Worm (Caenorhabditis elegans) whole organism, L4 larva: Measurements from ENCODE around the gene bra-1.

Source experiments
- F44E2.7 ChIP-seq: fragments of 200-800 bp; sonication (Bioruptor generic); IDR thresholded peaks from 2 replicates; pipeline ENCODE4 v2.1.2; 2022; ENCODE audit warnings: missing genetic modification characterization, missing compliant biosample characterization
- R02D3.7 ChIP-seq: fragments of 150-350 bp; sonication (generic microtip); optimal IDR thresholded peaks from 3 replicates; lab custom pipeline; 2014; ENCODE audit warnings: missing biosample characterization, missing genetic modification characterization
- T26A8.4 ChIP-seq: fragments of 200-800 bp; sonication (Bioruptor generic); IDR thresholded peaks from 2 replicates; pipeline ENCODE4 v1.3.6; 2022; ENCODE audit warnings: missing genetic modification characterization, missing compliant biosample characterization
- ZK546.5 ChIP-seq, 2 experiments: sonication (generic microtip); optimal IDR thresholded peaks; 2 replicates each; lab custom pipeline; 2017; ENCODE audit warnings: missing biosample characterization in 2 of 2, missing genetic modification characterization in 2 of 2
- aha-1 ChIP-seq: fragments of 150-350 bp; peaks from one replicate; lab custom pipeline; 2014; ENCODE audit warnings: missing biosample characterization, missing genetic modification characterization
- ceh-28 ChIP-seq: fragments of 150-350 bp; optimal IDR thresholded peaks from 2 replicates; lab custom pipeline; 2014; ENCODE audit warnings: missing biosample characterization, missing genetic modification reagents, missing genetic modification characterization
- ces-1 ChIP-seq: fragments of 150-350 bp; sonication (generic microtip); optimal IDR thresholded peaks from 4 replicates; lab custom pipeline; 2014; ENCODE audit warnings: missing biosample characterization, missing genetic modification reagents, missing genetic modification characterization
- daf-16 ChIP-seq, 3 experiments: sonication (generic microtip); optimal IDR thresholded peaks; 2 replicates each; lab custom pipeline; 2016 to 2017; ENCODE audit warnings: missing genetic modification characterization in 3 of 3, missing genetic modification reagents in 3 of 3, mild to moderate bottlenecking in 2 of 3, missing compliant biosample characterization in 2 of 3, missing biosample characterization in 1 of 3, moderate library complexity in 1 of 3
- daf-19 ChIP-seq: fragments of 200-800 bp; sonication (Bioruptor generic); conservative IDR thresholded peaks from 2 replicates; pipeline ENCODE4 v1.3.6; 2022; ENCODE audit warnings: missing genetic modification characterization, missing compliant biosample characterization
- dmd-8 ChIP-seq: fragments of 200-800 bp; sonication (Bioruptor generic); IDR thresholded peaks from 2 replicates; pipeline ENCODE4 v1.3.6; 2022; ENCODE audit warnings: missing genetic modification characterization, missing compliant biosample characterization
- fkh-10 ChIP-seq: fragments of 150-350 bp; optimal IDR thresholded peaks from 2 replicates; lab custom pipeline; 2014; ENCODE audit warnings: missing biosample characterization, missing genetic modification reagents, missing genetic modification characterization
- gei-8 ChIP-seq: fragments of 200-800 bp; sonication (Bioruptor generic); optimal IDR thresholded peaks from 2 replicates; lab custom pipeline; 2018; ENCODE audit warnings: mild to moderate bottlenecking, missing genetic modification characterization, missing compliant biosample characterization
- hlh-30 ChIP-seq: sonication (generic microtip); optimal IDR thresholded peaks from 2 replicates; lab custom pipeline; 2017; ENCODE audit warnings: antibody characterized with exemption, mild to moderate bottlenecking, missing genetic modification characterization, missing compliant biosample characterization; ENCODE audit not compliant: insufficient read depth
- hmg-1.1 ChIP-seq: fragments of 200-800 bp; sonication (Bioruptor generic); IDR thresholded peaks from 2 replicates; pipeline ENCODE4 v1.3.6; 2022; ENCODE audit warnings: missing genetic modification reagents, missing genetic modification characterization, missing compliant biosample characterization
- lim-7 ChIP-seq: fragments of 200-800 bp; sonication (Bioruptor generic); IDR thresholded peaks from 2 replicates; pipeline ENCODE4 v1.3.6; 2022; ENCODE audit warnings: missing genetic modification characterization, missing compliant biosample characterization
- lin-29 ChIP-seq: fragments of 200-800 bp; sonication (Bioruptor generic); IDR thresholded peaks from 2 replicates; pipeline ENCODE4 v1.3.6; 2022; ENCODE audit warnings: missing genetic modification reagents, missing genetic modification characterization, missing compliant biosample characterization
- mdl-1 ChIP-seq, 2 experiments: fragments of 150-350 bp in 1 of 2; sonication (generic microtip) in 1 of 2; optimal IDR thresholded peaks; 2 replicates each; lab custom pipeline; 2014 to 2017; ENCODE audit warnings: missing biosample characterization in 2 of 2, missing genetic modification characterization in 2 of 2
- mxl-3 ChIP-seq: fragments of 200-800 bp; sonication (Bioruptor generic); optimal IDR thresholded peaks from 2 replicates; lab custom pipeline; 2018; ENCODE audit warnings: mild to moderate bottlenecking, missing genetic modification characterization, missing compliant biosample characterization
- nhr-102 ChIP-seq: sonication (generic microtip); optimal IDR thresholded peaks from 2 replicates; lab custom pipeline; 2016; ENCODE audit warnings: mild to moderate bottlenecking, missing genetic modification characterization, moderate library complexity, missing compliant biosample characterization
- nhr-11 ChIP-seq: fragments of 150-350 bp; optimal IDR thresholded peaks from 2 replicates; lab custom pipeline; 2014; ENCODE audit warnings: missing biosample characterization, missing genetic modification characterization
- nhr-237 ChIP-seq: sonication (generic microtip); optimal IDR thresholded peaks from 2 replicates; lab custom pipeline; 2017; ENCODE audit warnings: missing biosample characterization, missing genetic modification characterization
- nhr-77 ChIP-seq: fragments of 150-350 bp; optimal IDR thresholded peaks from 2 replicates; lab custom pipeline; 2014; ENCODE audit warnings: missing biosample characterization, missing genetic modification characterization
- rbr-2 ChIP-seq: sonication (generic microtip); optimal IDR thresholded peaks from 2 replicates; lab custom pipeline; 2016; ENCODE audit warnings: missing genotype, missing genetic modification characterization, missing compliant biosample characterization
- set-16 ChIP-seq: fragments of 200-800 bp; sonication (Bioruptor generic); IDR thresholded peaks from 2 replicates; pipeline ENCODE4 v1.3.6; 2022; ENCODE audit warnings: missing genetic modification reagents, missing genetic modification characterization, missing compliant biosample characterization
- unc-130 ChIP-seq: sonication (generic microtip); optimal IDR thresholded peaks from 2 replicates; lab custom pipeline; 2016; ENCODE audit warnings: missing genetic modification reagents, missing genetic modification characterization, missing compliant biosample characterization
- unc-62 ChIP-seq, 3 experiments: fragments of 150-350 bp in 1 of 3; sonication (generic microtip); optimal IDR thresholded peaks in 2 of 3; peaks in 1 of 3; 1 replicate in 1 of 3; 2 replicates in 2 of 3; lab custom pipeline; 2014 to 2017; ENCODE audit warnings: missing biosample characterization in 3 of 3, missing genetic modification characterization in 3 of 3, missing genetic modification reagents in 3 of 3, missing genotype in 1 of 3
- vab-7 ChIP-seq: fragments of 200-800 bp; sonication (Bioruptor generic); IDR thresholded peaks from 2 replicates; pipeline ENCODE4 v1.3.6; 2022; ENCODE audit warnings: missing genetic modification reagents, missing genetic modification characterization, missing compliant biosample characterization
- zip-11 ChIP-seq: fragments of 200-800 bp; sonication (Bioruptor generic); IDR thresholded peaks from 2 replicates; pipeline ENCODE4 v1.3.6; 2022; ENCODE audit warnings: missing genetic modification characterization, missing compliant biosample characterization
- zip-2 ChIP-seq: fragments of 150-350 bp; optimal IDR thresholded peaks from 2 replicates; lab custom pipeline; 2014; ENCODE audit warnings: missing biosample characterization, missing genetic modification characterization
- ztf-11 ChIP-seq: fragments of 150-350 bp; optimal IDR thresholded peaks from 2 replicates; lab custom pipeline; 2014; ENCODE audit warnings: missing biosample characterization, missing genetic modification characterization

Gene bra-1

DNA sequence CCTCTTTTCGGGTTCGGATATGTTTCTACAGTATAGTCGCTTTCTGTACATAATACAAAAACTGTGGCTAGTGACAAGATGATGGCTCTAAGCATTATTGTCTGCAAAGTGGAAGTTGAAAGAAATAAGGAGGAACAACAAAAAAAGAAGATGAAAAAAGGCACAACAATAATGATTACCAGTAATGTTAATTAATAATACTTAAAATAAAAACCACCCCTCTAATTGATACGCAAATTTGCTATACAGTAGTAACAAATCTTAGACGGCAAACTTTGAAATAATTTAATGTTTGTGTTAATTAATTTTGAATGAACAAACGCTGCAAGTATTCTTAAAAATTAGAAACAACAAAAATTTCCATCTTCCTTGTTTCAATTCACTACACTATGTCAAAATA, 23.4 kb downstream of the bra-1 start, which contains the start of gene Y12A6A.1 (continued):
- TF ChIP-seq zip-11 (GFP tag; lab: Robert Waterston, UW) = no peak
- TF ChIP-seq ztf-11 = no peak
- no peak for TF ChIP-seq set-16 (GFP tag; lab: Robert Waterston, UW)
- TF ChIP-seq ceh-28 = no peak

DNA sequence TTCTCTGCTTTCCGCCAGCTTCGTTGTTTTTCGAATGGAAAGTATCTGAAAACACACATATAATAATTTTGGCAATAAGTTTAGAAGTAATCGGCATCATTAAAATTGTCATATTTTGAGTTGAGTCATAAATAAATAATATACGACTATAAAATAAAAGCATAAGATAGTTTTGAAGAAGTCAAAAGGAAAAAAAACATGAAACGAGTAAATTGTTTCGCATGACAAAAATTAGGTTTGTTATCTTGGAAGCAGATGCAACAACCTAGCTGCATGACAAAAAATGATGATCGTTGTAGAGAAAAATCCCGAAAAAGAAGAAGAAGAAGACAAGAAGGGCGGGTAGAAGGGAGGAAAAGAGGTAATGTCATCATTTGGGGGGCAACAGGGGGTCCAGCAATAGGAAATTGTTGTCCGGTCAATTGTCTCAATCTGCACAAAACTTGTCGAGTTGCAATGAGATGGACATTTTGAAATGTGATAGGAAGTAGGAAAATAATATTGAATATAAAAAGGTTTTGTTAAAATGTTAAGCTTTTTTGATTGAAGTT, 32.9 kb downstream of the bra-1 start, which contains the start of gene nlg-1:
TSS of gene nlg-1 (minus strand) at position 51 of the 551 bp plus-strand sequence.
- TF ChIP-seq fkh-10 (GFP tag; lab: Kevin White, UChicago) (peak; percentile 66), rbr-2 (tag; lab: Kevin White, UChicago) (no peak), lim-7 (GFP tag; lab: Robert Waterston, UW) (no peak), zip-2 (tag; lab: Kevin White, UChicago) (no peak), nhr-77 (tag; lab: Kevin White, UChicago) (no peak), T26A8.4 (GFP tag; lab: Robert Waterston, UW) (no peak)

DNA sequence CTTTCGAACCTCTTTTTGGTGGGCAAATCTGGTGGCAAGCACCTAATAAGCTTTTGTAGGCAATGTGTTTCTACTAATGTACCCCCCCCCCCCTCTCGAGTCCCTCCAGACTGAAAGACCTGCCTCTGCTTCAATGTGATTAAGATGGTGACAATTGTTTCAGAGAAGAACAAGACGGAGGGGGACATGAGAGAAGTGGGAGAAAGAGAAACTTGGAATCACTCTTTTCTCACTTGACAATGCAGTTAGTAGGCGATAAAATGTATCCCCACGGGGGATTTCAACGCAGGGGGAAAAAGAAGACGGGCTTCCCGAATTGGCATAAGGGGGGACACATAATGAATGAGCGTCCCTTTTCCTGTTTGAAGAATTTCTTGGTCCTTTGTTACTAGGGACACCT, 34.0 kb downstream of the bra-1 start:
- TF ChIP-seq fkh-10 (GFP tag; lab: Kevin White, UChicago) (no peak), hmg-1.1 (GFP tag; lab: Robert Waterston, UW) (peak; percentile 27; the same call in 1 of the 2 replicates), ces-1 (GFP tag; lab: Kevin White, UChicago) (no peak), aha-1 (tag; lab: Kevin White, UChicago) (peak; percentile 14)

DNA sequence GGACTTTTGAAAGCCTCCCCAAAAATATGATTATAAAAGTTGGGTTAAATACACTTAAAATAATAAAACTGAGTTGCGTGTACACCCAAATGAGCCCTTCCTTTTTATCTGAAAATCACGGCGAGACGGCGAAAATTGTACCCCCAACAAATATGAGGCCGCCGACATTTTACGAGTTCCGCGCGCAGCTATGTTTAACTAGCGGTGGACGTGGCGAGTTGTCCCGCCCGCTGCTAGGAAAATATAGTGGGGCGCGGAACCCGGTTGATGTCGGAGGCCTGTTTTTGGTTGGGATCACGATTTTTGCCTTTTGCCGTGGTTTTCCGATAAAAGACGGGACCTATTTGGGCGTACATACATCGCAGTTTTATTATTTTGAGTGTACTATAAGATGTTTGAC, 34.8 kb downstream of the bra-1 start:
- TF ChIP-seq dmd-8 (GFP tag; lab: Robert Waterston, UW) (no peak), ZK546.5 (tag; optimal IDR thresholded peaks at IDR 0.05; lab: Kevin White, UChicago) (no peak), R02D3.7 (no peak), daf-19 (GFP tag; lab: Robert Waterston, UW) (no peak)

DNA sequence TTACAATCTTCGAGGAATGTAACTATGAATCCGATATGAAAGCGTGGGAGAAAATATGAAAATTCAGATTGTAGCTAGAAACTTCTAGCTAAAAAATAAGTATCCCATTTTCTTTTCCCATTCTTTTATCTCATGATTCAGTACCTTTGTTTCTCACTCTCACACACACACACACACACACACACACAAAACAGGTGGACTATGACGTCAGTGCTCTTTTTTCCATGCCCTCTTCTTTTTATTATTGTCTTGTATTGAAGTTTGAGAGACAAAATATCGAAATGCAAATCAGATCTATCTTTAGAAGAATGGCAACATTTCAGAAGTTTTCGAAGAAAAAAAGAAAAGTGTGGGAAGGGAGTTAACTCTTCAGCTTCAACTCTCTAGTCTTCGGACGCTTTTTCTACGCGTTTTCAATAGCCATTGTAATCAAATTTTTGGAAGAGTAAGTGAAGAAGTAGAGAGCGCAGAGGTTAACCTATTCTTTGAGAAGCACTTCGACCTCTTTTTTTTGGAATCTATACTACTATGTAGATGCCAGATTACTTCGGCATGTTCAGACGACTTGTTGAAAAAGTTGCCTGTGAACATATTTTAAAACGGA, 35.7 kb downstream of the bra-1 start:
- TF ChIP-seq vab-7 (GFP tag; lab: Robert Waterston, UW) (no peak), hlh-30 (tag; lab: Kevin White, UChicago) (no peak), ces-1 (GFP tag; lab: Kevin White, UChicago) (peak; percentile 32), nhr-11 (tag; lab: Kevin White, UChicago) (peak; percentile 18), fkh-10 (GFP tag; lab: Kevin White, UChicago) (peak; percentile 42)

DNA sequence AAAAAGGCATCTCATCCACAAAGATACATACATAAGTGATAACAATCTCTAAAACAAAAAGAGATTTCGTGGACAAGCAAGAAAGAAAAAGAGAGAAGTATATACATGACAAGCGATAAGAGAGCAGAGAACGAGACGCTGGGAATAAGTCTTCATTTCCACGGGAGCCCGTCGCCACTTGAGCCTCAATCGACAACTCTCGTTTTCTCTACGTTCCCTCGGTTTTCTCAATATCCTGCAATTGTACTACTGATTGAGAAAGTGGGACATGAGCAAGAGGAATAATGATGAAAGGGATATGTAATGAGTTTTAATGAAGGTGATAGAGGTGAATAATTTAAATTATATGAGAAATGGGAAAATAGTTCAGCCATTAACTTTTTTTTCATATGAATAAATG, 39.3 kb downstream of the bra-1 start:
- no peak for TF ChIP-seq nhr-237 (tag; lab: Kevin White, UChicago)
- no peak for TF ChIP-seq mdl-1 (tag; optimal IDR thresholded peaks at IDR 0.05; lab: Kevin White, UChicago)
- TF ChIP-seq zip-11 (GFP tag; lab: Robert Waterston, UW) = no peak
- TF ChIP-seq gei-8 (GFP tag; lab: Kevin White, UChicago) = no peak
- no peak for TF ChIP-seq lin-29 (GFP tag; lab: Robert Waterston, UW)

DNA sequence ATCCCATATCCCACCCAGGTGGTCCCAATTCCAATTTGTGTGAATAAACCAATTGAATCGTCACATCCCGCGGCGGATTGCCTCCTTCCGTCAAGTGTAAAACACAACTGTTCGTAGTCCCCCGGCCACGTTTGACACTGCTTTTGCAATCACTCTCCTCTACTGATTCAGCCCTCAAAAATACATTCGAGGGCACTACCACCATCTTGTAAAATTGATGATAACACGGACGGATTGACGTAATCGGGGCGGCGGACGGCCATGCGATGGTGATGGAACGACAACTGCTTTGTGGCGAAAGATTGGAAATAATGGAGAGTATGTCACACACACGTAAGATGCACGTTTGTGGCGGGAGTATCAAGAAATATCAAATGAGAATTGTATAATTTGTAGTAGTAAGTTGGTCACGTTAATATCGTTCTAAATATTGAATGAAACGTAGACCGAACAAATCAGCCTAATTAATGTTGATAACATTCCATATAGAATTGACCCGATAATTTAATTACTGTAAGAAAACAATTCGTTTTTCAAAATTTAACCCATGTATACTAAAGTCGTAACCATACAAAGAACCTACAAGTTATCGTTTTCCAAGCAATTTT, 40.2 kb downstream of the bra-1 start:
- TF ChIP-seq nhr-102 (tag; lab: Kevin White, UChicago) (no peak), unc-130 (no peak), F44E2.7 (0 out of 2 replicates have a peak, but pooled peaks have one; percentile 23), mxl-3 (GFP tag; lab: Kevin White, UChicago) (peak; percentile 16), unc-62 (GFP tag; optimal IDR thresholded peaks at IDR 0.05 in 1 of 2; lab: Kevin White, UChicago) (peak in 1 of 2 experiments; percentile 92), unc-62 (tag; optimal IDR thresholded peaks at IDR 0.05; lab: Kevin White, UChicago) (no peak), daf-16 (GFP tag; optimal IDR thresholded peaks at IDR 0.05; lab: Kevin White, UChicago) (peak in 1 of 2 experiments; percentile 40), daf-16 (tag; optimal IDR thresholded peaks at IDR 0.05; lab: Kevin White, UChicago) (no peak)
